Fruit fly (Drosophila melanogaster) whole organism, pupa: ENCODE measurements around the gene jumu.

Source experiments
- CG10348 ChIP-seq: fragments of 200-800 bp; sonication (Bioruptor generic); IDR thresholded peaks from 2 replicates; pipeline ENCODE4 v1.3.6; 2022; ENCODE audit warnings: missing biosample characterization, missing genetic modification characterization
- CG13204 ChIP-seq: fragments of 200-800 bp; sonication (Bioruptor generic); optimal IDR thresholded peaks from 2 replicates; lab custom pipeline; 2018; ENCODE audit warnings: missing biosample characterization, mild to moderate bottlenecking, missing genetic modification characterization, moderate library complexity
- CG15710 ChIP-seq: fragments of 200-800 bp; sonication (Bioruptor generic); optimal IDR thresholded peaks from 2 replicates; lab custom pipeline; 2018; ENCODE audit warnings: missing biosample characterization, mild to moderate bottlenecking, missing genetic modification characterization, moderate library complexity
- CG17806 ChIP-seq: fragments of 200-800 bp; sonication (Bioruptor generic); optimal IDR thresholded peaks from 2 replicates; lab custom pipeline; 2018; ENCODE audit warnings: missing biosample characterization, mild to moderate bottlenecking, missing genetic modification characterization, moderate library complexity
- CG32121 ChIP-seq: fragments of 200-800 bp; sonication (Bioruptor generic); IDR thresholded peaks from 2 replicates; pipeline ENCODE4 v1.3.6; 2022; ENCODE audit warnings: missing biosample characterization, missing genetic modification characterization
- CG8159 ChIP-seq: fragments of 200-800 bp; sonication (Bioruptor generic); optimal IDR thresholded peaks from 3 replicates; lab custom pipeline; 2018; ENCODE audit warnings: missing biosample characterization, mild to moderate bottlenecking, missing genetic modification characterization, moderate library complexity
- CG8301 ChIP-seq: fragments of 200-800 bp; sonication (Bioruptor generic); optimal IDR thresholded peaks from 2 replicates; lab custom pipeline; 2018; ENCODE audit warnings: missing biosample characterization, mild to moderate bottlenecking, missing genetic modification characterization
- CG9948 ChIP-seq: fragments of 200-800 bp; sonication (Bioruptor generic); optimal IDR thresholded peaks from 2 replicates; lab custom pipeline; 2018; ENCODE audit warnings: missing biosample characterization, mild to moderate bottlenecking, missing genetic modification characterization, moderate library complexity
- D1 ChIP-seq: fragments of 200-800 bp; sonication (Bioruptor generic); optimal IDR thresholded peaks from 2 replicates; lab custom pipeline; 2018; ENCODE audit warnings: missing biosample characterization, mild to moderate bottlenecking, missing genetic modification characterization, moderate library complexity
- Ets98B ChIP-seq: fragments of 200-800 bp; sonication (Bioruptor generic); IDR thresholded peaks from 2 replicates; pipeline ENCODE4 v1.3.6; 2022; ENCODE audit warnings: missing biosample characterization, missing genetic modification characterization
- Pif1A ChIP-seq: fragments of 200-800 bp; sonication (Bioruptor generic); optimal IDR thresholded peaks from 3 replicates; lab custom pipeline; 2016; ENCODE audit warnings: missing biosample characterization, missing genetic modification characterization
- Pif1B ChIP-seq: fragments of 200-800 bp; sonication (Bioruptor generic); optimal IDR thresholded peaks from 3 replicates; lab custom pipeline; 2016; ENCODE audit warnings: missing biosample characterization, missing genetic modification characterization
- fd96Ca ChIP-seq: fragments of 200-800 bp; sonication (Bioruptor generic); IDR thresholded peaks from 3 replicates; pipeline ENCODE4 v1.3.6; 2022; ENCODE audit warnings: missing biosample characterization, missing genetic modification characterization
- rn ChIP-seq: fragments of 200-800 bp; sonication (Bioruptor generic); IDR thresholded peaks from 2 replicates; pipeline ENCODE4 v1.3.6; 2022; ENCODE audit warnings: missing biosample characterization, missing genetic modification characterization

DNA sequence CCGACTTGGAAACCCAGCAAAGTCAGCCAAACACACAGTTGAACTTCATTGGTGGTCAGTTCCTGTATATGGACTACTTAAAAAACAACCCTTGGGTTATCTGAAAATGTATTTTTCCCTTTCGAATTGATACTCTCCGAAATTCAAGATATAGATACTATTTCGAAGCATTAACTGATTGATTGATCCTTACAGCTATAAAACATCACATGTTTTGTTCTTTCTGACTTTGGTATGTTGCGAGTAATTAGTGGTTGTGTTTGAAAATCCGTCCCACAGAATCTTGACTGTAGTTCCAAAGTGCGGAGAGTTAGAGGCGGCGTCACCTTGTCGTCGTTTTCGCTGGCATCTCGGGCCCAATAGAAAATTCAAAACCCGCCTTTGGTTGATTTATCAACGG lies 30.0 kb downstream of the jumu start:
- TF ChIP-seq CG17806 (tag; lab: Kevin White, UChicago) (no peak), D1 (tag; lab: Kevin White, UChicago) (no peak), CG13204 (no peak), Pif1A (GFP tag; lab: Kevin White, UChicago) (no peak), CG9948 (no peak), fd96Ca (no peak), Pif1B (GFP tag; lab: Kevin White, UChicago) (no peak), CG32121 (GFP tag; lab: Robert Waterston, UW) (no peak), Ets98B (GFP tag; lab: Robert Waterston, UW) (no peak), CG15710 (no peak), CG10348 (GFP tag; lab: Robert Waterston, UW) (no peak), rn (GFP tag; lab: Robert Waterston, UW) (no peak), CG8159 (no peak), CG8301 (tag; lab: Kevin White, UChicago) (peak; percentile 43)
